Comparison of ENCODE assay signal across 6 fruit fly cellular contexts in genomic region chr3R:14307972-14308673, dm6.
TF ChIP-seq lines count a peak whose summit lies in the region.

No protein-coding gene starts in this region.

- peak; percentile 42 for TF ChIP-seq CTCF in whole organism, embryonic (GFP tag; optimal IDR thresholded peaks at IDR 0.05; lab: Kevin White, UChicago)

TF ChIP-seq in whole organism, 6 proteins besides CTCF, POLR2A, EP300 and RAD21:
- TF ChIP-seq psq (optimal IDR thresholded peaks at IDR 0.05; lab: Kevin White, UChicago): no peak
- no peak for TF ChIP-seq pan (optimal IDR thresholded peaks at IDR 0.05; lab: Kevin White, UChicago)
- TF ChIP-seq usp (GFP tag; optimal IDR thresholded peaks at IDR 0.05; lab: Kevin White, UChicago): no peak
- TF ChIP-seq CG8478 (optimal IDR thresholded peaks at IDR 0.05; lab: Kevin White, UChicago): peak; percentile 22
TF ChIP-seq in whole organism: peak in this region for 1.

TF ChIP-seq in whole organism, adult, 20 proteins besides CTCF, POLR2A, EP300 and RAD21:
- TF ChIP-seq cnc (optimal IDR thresholded peaks at IDR 0.05; lab: Kevin White, UChicago) (peak; percentile 11 to 53), pad (GFP tag; optimal IDR thresholded peaks at IDR 0.05; lab: Kevin White, UChicago) (peak; percentile 46), Hr96 (GFP tag; optimal IDR thresholded peaks at IDR 0.05; lab: Kevin White, UChicago) (no peak), kay (GFP tag; lab: Kevin White, UChicago; ENCODE audit: borderline replicate concordance) (no peak), CG7045 (GFP tag; optimal IDR thresholded peaks at IDR 0.05; lab: Kevin White, UChicago) (no peak)
TF ChIP-seq in whole organism, adult: peak in this region for 2.

TF ChIP-seq in whole organism, embryonic, 481 proteins besides CTCF, POLR2A, EP300 and RAD21 (continues in another document):
- TF ChIP-seq unc-4 (GFP tag; IDR thresholded peaks at IDR 0.05; lab: Robert Waterston, UW; ENCODE audit: partially characterized antibody) (no peak), Hmx (GFP tag; optimal IDR thresholded peaks at IDR 0.05; lab: Kevin White, UChicago) (no peak), CG10321 (GFP tag; IDR thresholded peaks at IDR 0.05; lab: Robert Waterston, UW) (peak; percentile 88), CG12299 (tag; optimal IDR thresholded peaks at IDR 0.05; lab: Kevin White, UChicago) (no peak), CG9797 (GFP tag; optimal IDR thresholded peaks at IDR 0.05; lab: Kevin White, UChicago) (no peak), bbx (GFP tag; IDR thresholded peaks at IDR 0.05; lab: Robert Waterston, UW; ENCODE audit: partially characterized antibody) (no peak), CG2712 (tag; optimal IDR thresholded peaks at IDR 0.05; lab: Kevin White, UChicago) (no peak), HHEX (GFP tag; optimal IDR thresholded peaks at IDR 0.05; lab: Kevin White, UChicago) (no peak), NC2α (GFP tag; optimal IDR thresholded peaks at IDR 0.05; lab: Kevin White, UChicago) (no peak), CG6272 (GFP tag; IDR thresholded peaks at IDR 0.05; lab: Robert Waterston, UW) (no peak), nerfin-2 (GFP tag; IDR thresholded peaks at IDR 0.05; lab: Robert Waterston, UW; ENCODE audit: partially characterized antibody) (peak; percentile 51; the same call in 1 of the 2 replicates), CG7987 (GFP tag; optimal IDR thresholded peaks at IDR 0.05; lab: Kevin White, UChicago) (peak; percentile 10), peb (GFP tag; IDR thresholded peaks at IDR 0.05; lab: Robert Waterston, UW) (no peak), Dref (GFP tag; IDR thresholded peaks at IDR 0.05; lab: Robert Waterston, UW) (peak; percentile 23), CG2129 (GFP tag; IDR thresholded peaks at IDR 0.05; lab: Robert Waterston, UW; ENCODE audit: partially characterized antibody) (no peak), Xrp1 (GFP tag; IDR thresholded peaks at IDR 0.05; lab: Robert Waterston, UW) (no peak), CrebB (tag; optimal IDR thresholded peaks at IDR 0.05; lab: Kevin White, UChicago) (no peak), CG1832 (GFP tag; optimal IDR thresholded peaks at IDR 0.05; lab: Kevin White, UChicago) (peak; percentile 65), CG31388 (GFP tag; optimal IDR thresholded peaks at IDR 0.05; lab: Kevin White, UChicago) (no peak), en (GFP tag; optimal IDR thresholded peaks at IDR 0.05; lab: Kevin White, UChicago) (no peak)

TF ChIP-seq in whole organism, prepupa, 60 proteins besides CTCF, POLR2A, EP300 and RAD21 (continues in another document):
- TF ChIP-seq CG32006 (GFP tag; optimal IDR thresholded peaks at IDR 0.05; lab: Kevin White, UChicago) (no peak), Hr4 (GFP tag; optimal IDR thresholded peaks at IDR 0.05; lab: Kevin White, UChicago) (no peak), esn (GFP tag; optimal IDR thresholded peaks at IDR 0.05; lab: Kevin White, UChicago) (peak; percentile 27), Sox14 (GFP tag; optimal IDR thresholded peaks at IDR 0.05; lab: Kevin White, UChicago) (no peak), CG4318 (GFP tag; optimal IDR thresholded peaks at IDR 0.05; lab: Kevin White, UChicago) (no peak), CG8119 (GFP tag; IDR thresholded peaks at IDR 0.05; lab: Robert Waterston, UW) (no peak), dac (GFP tag; optimal IDR thresholded peaks at IDR 0.05; lab: Kevin White, UChicago) (no peak), CG9139 (GFP tag; optimal IDR thresholded peaks at IDR 0.05; lab: Kevin White, UChicago) (no peak), CG3919 (GFP tag; optimal IDR thresholded peaks at IDR 0.05; lab: Kevin White, UChicago) (no peak), Ets96B (tag; optimal IDR thresholded peaks at IDR 0.05; lab: Kevin White, UChicago) (no peak), OdsH (GFP tag; optimal IDR thresholded peaks at IDR 0.05; lab: Kevin White, UChicago) (no peak), Sox102F (GFP tag; optimal IDR thresholded peaks at IDR 0.05; lab: Kevin White, UChicago) (no peak), ss (GFP tag; optimal IDR thresholded peaks at IDR 0.05; lab: Kevin White, UChicago) (no peak), CG6792 (GFP tag; optimal IDR thresholded peaks at IDR 0.05; lab: Kevin White, UChicago) (no peak), CG6276 (GFP tag; optimal IDR thresholded peaks at IDR 0.05; lab: Kevin White, UChicago) (no peak), acj6 (GFP tag; optimal IDR thresholded peaks at IDR 0.05; lab: Kevin White, UChicago) (no peak), CG8632 (GFP tag; optimal IDR thresholded peaks at IDR 0.05; lab: Kevin White, UChicago) (no peak), fd85E (GFP tag; optimal IDR thresholded peaks at IDR 0.05; lab: Kevin White, UChicago) (no peak), Eip78C (GFP tag; lab: Kevin White, UChicago) (peak; percentile 28), dsx (GFP tag; optimal IDR thresholded peaks at IDR 0.05; lab: Kevin White, UChicago; ENCODE audit: poor library complexity, severe bottlenecking) (peak; percentile 23), CG3032 (tag; optimal IDR thresholded peaks at IDR 0.05; lab: Kevin White, UChicago) (no peak), eg (GFP tag; IDR thresholded peaks at IDR 0.05; lab: Robert Waterston, UW) (no peak)

TF ChIP-seq in whole organism, pupa, 21 proteins besides CTCF, POLR2A, EP300 and RAD21:
- TF ChIP-seq CG32121 (GFP tag; IDR thresholded peaks at IDR 0.05; lab: Robert Waterston, UW) (no peak), CG34367 (tag; optimal IDR thresholded peaks at IDR 0.05; lab: Kevin White, UChicago) (peak; percentile 2), Ets98B (GFP tag; IDR thresholded peaks at IDR 0.05; lab: Robert Waterston, UW) (0 out of 2 replicates have a peak, but pooled peaks have one; percentile 6)
TF ChIP-seq in whole organism, pupa: peak in this region for 2.

TF ChIP-seq in whole organism, wandering third instar larva, 38 proteins besides CTCF, POLR2A, EP300 and RAD21:
- TF ChIP-seq fru (GFP tag; optimal IDR thresholded peaks at IDR 0.05; lab: Kevin White, UChicago) (no peak), lola (GFP tag; optimal IDR thresholded peaks at IDR 0.05; lab: Kevin White, UChicago) (peak; percentile 21), Vsx2 (GFP tag; optimal IDR thresholded peaks at IDR 0.05; lab: Kevin White, UChicago; ENCODE audit: partially characterized antibody) (peak; percentile 86), psq (GFP tag; optimal IDR thresholded peaks at IDR 0.05; lab: Kevin White, UChicago) (no peak), sage (GFP tag; optimal IDR thresholded peaks at IDR 0.05; lab: Kevin White, UChicago) (no peak), br (GFP tag; optimal IDR thresholded peaks at IDR 0.05; lab: Kevin White, UChicago) (no peak), Mio (GFP tag; optimal IDR thresholded peaks at IDR 0.05; lab: Kevin White, UChicago) (no peak), Dfd (GFP tag; optimal IDR thresholded peaks at IDR 0.05; lab: Kevin White, UChicago) (no peak), dl (GFP tag; optimal IDR thresholded peaks at IDR 0.05; lab: Kevin White, UChicago; ENCODE audit: insufficient read depth in 1 of 2, partially characterized antibody in 2 of 2) (no peak), Dif (GFP tag; optimal IDR thresholded peaks at IDR 0.05; lab: Kevin White, UChicago; ENCODE audit: partially characterized antibody) (no peak), ey (GFP tag; optimal IDR thresholded peaks at IDR 0.05; lab: Kevin White, UChicago) (no peak), Rel (GFP tag; optimal IDR thresholded peaks at IDR 0.05; lab: Kevin White, UChicago) (no peak), Rel (tag; optimal IDR thresholded peaks at IDR 0.05; lab: Kevin White, UChicago) (no peak), tai (GFP tag; optimal IDR thresholded peaks at IDR 0.05; lab: Kevin White, UChicago) (no peak), CG9705 (GFP tag; optimal IDR thresholded peaks at IDR 0.05; lab: Kevin White, UChicago) (no peak), rgr (GFP tag; optimal IDR thresholded peaks at IDR 0.05; lab: Kevin White, UChicago) (no peak), jim (GFP tag; optimal IDR thresholded peaks at IDR 0.05; lab: Kevin White, UChicago) (no peak), CrebA (GFP tag; optimal IDR thresholded peaks at IDR 0.05; lab: Kevin White, UChicago; ENCODE audit: borderline replicate concordance) (no peak), OdsH (GFP tag; optimal IDR thresholded peaks at IDR 0.05; lab: Kevin White, UChicago) (no peak), pan (optimal IDR thresholded peaks at IDR 0.05; lab: Kevin White, UChicago) (no peak), Abd-B (GFP tag; optimal IDR thresholded peaks at IDR 0.05; lab: Kevin White, UChicago) (peak; percentile 12), sv (GFP tag; optimal IDR thresholded peaks at IDR 0.05; lab: Kevin White, UChicago) (no peak), woc (GFP tag; optimal IDR thresholded peaks at IDR 0.05; lab: Kevin White, UChicago) (no peak), Hnf4 (GFP tag; optimal IDR thresholded peaks at IDR 0.05; lab: Kevin White, UChicago) (no peak), Hr83 (GFP tag; optimal IDR thresholded peaks at IDR 0.05; lab: Kevin White, UChicago; ENCODE audit: poor library complexity, severe bottlenecking) (peak; percentile 52), Sp1 (GFP tag; optimal IDR thresholded peaks at IDR 0.05; lab: Kevin White, UChicago) (no peak), brk (GFP tag; optimal IDR thresholded peaks at IDR 0.05; lab: Kevin White, UChicago) (no peak), GATAd (GFP tag; optimal IDR thresholded peaks at IDR 0.05; lab: Kevin White, UChicago) (no peak), CG32264 (GFP tag; optimal IDR thresholded peaks at IDR 0.05; lab: Kevin White, UChicago) (no peak), Myc (optimal IDR thresholded peaks at IDR 0.05; lab: Kevin White, UChicago) (peak; percentile 83), Hr78 (GFP tag; optimal IDR thresholded peaks at IDR 0.05; lab: Kevin White, UChicago) (no peak), dsf (GFP tag; optimal IDR thresholded peaks at IDR 0.05; lab: Kevin White, UChicago; ENCODE audit: borderline replicate concordance) (no peak), dmrt93B (GFP tag; optimal IDR thresholded peaks at IDR 0.05; lab: Kevin White, UChicago) (no peak), Jra (GFP tag; optimal IDR thresholded peaks at IDR 0.05; lab: Kevin White, UChicago) (no peak), N (GFP tag; optimal IDR thresholded peaks at IDR 0.05; lab: Kevin White, UChicago) (peak; percentile 56), usp (GFP tag; optimal IDR thresholded peaks at IDR 0.05; lab: Kevin White, UChicago) (no peak), HLH106 (tag; optimal IDR thresholded peaks at IDR 0.05; lab: Kevin White, UChicago) (no peak), h (GFP tag; optimal IDR thresholded peaks at IDR 0.05; lab: Kevin White, UChicago) (no peak), foxo (GFP tag; optimal IDR thresholded peaks at IDR 0.05; lab: Kevin White, UChicago) (no peak)
